Worm (Caenorhabditis elegans): ENCODE measurements around the gene unc-58.
A peak's percentile ranks its signal among the peaks of the same experiment; 100 is the strongest.

unc-58 gene

DNA sequence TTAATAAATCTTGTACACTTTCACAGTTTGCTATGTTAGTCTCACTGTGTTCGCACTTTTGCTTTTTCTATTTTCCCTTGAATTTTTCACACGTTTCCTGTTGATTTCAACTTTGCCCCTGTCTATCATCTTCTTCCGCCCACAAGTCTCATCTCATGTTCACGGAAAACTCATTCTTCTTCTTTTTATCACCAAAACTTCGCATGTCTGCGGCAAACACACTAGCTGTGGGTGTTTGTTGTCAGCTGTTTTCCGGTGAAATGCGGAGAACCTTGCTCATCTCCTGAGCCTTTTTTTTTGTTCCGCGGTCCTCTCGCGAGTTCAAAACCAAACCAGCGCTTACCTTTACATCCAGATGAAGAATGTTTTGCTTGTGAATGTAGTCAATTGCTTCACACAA is 64.5 kb downstream of the unc-58 start:
- TF ChIP-seq pha-4 (tag; optimal IDR thresholded peaks at IDR 0.05), result no peak
- no peak for TF ChIP-seq unc-120 (tag; optimal IDR thresholded peaks at IDR 0.05; ENCODE audit: poor library complexity, severe bottlenecking)
- TF ChIP-seq hlh-1 (tag; optimal IDR thresholded peaks at IDR 0.05), result peak; percentile 65

- no peak for TF ChIP-seq nhr-2 (tag; optimal IDR thresholded peaks at IDR 0.05)
- TF ChIP-seq flh-1 (GFP tag; optimal IDR thresholded peaks at IDR 0.05), result no peak
- no peak for TF ChIP-seq mep-1 (tag; optimal IDR thresholded peaks at IDR 0.05)
- no peak for TF ChIP-seq mab-5 (tag; optimal IDR thresholded peaks at IDR 0.05)
- no peak for TF ChIP-seq zip-8 (tag; optimal IDR thresholded peaks at IDR 0.05)
- no peak for TF ChIP-seq lsy-2 (tag; optimal IDR thresholded peaks at IDR 0.05)
- no peak for TF ChIP-seq ztf-11 (tag; optimal IDR thresholded peaks at IDR 0.05)
- no peak for TF ChIP-seq pha-4 (tag; optimal IDR thresholded peaks at IDR 0.05)
- no peak for TF ChIP-seq elt-1 (tag; optimal IDR thresholded peaks at IDR 0.05; ENCODE audit: borderline replicate concordance, insufficient read depth)
- TF ChIP-seq nhr-12 (tag; optimal IDR thresholded peaks at IDR 0.05), result no peak
- TF ChIP-seq ceh-83 (GFP tag; optimal IDR thresholded peaks at IDR 0.05), result no peak
- TF ChIP-seq nhr-237 (tag; optimal IDR thresholded peaks at IDR 0.05), result no peak
- no peak for TF ChIP-seq ham-2 (GFP tag; optimal IDR thresholded peaks at IDR 0.05)
- TF ChIP-seq M03D4.4 (tag; optimal IDR thresholded peaks at IDR 0.05), result no peak
- TF ChIP-seq ceh-39 (tag; optimal IDR thresholded peaks at IDR 0.05), result no peak
- no peak for TF ChIP-seq cnd-1 (tag; optimal IDR thresholded peaks at IDR 0.05)
- no peak for TF ChIP-seq lin-13 (tag; optimal IDR thresholded peaks at IDR 0.05)
- no peak for TF ChIP-seq unc-120 (tag; optimal IDR thresholded peaks at IDR 0.05; ENCODE audit: poor library complexity, severe bottlenecking)
- no peak for TF ChIP-seq blmp-1 (tag; optimal IDR thresholded peaks at IDR 0.05)
Measured at ce11 chrX:10060475-10061011, 72.4 kb downstream of the unc-58 start, which contains the start of gene ZC373.3. Gene ZC373.3, plus strand, starts transcription at chrX:10060525.

DNA sequence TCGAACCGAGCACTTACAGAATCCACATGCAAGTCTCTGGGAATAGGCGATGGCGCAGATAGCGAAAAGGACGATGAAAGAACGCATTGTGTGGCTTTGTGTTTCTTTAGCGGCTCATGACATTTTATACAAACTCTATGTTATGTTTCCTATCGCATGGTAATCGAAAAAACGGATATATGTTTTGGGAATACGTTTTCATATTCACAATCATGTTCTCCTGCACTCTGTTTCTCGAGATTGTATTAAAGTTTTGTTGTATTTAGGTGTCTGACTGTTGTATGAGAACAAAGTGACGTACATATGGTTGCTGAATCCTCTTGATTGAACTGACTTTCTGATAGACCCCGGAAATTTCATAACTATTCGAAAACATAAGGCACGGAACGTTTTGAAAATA is 74.7 kb downstream of the unc-58 start, which contains the start of gene ZC373.2:
Gene ZC373.2 (minus strand): TSS at position 101 of the 400 bp plus-strand sequence.
- TF ChIP-seq snpc-4 (tag; optimal IDR thresholded peaks at IDR 0.05) (no peak), lin-13 (tag; optimal IDR thresholded peaks at IDR 0.05) (no peak), drap-1 (GFP tag; optimal IDR thresholded peaks at IDR 0.05) (no peak), sptf-1 (tag; optimal IDR thresholded peaks at IDR 0.05) (no peak), mls-2 (tag; optimal IDR thresholded peaks at IDR 0.05) (no peak), ceh-39 (tag; optimal IDR thresholded peaks at IDR 0.05) (no peak), elt-1 (tag; optimal IDR thresholded peaks at IDR 0.05; ENCODE audit: borderline replicate concordance, insufficient read depth) (no peak), bed-3 (GFP tag; optimal IDR thresholded peaks at IDR 0.05) (no peak), nhr-12 (tag; optimal IDR thresholded peaks at IDR 0.05) (no peak), nhr-28 (tag; optimal IDR thresholded peaks at IDR 0.05) (no peak), hlh-1 (tag; optimal IDR thresholded peaks at IDR 0.05) (no peak), ztf-11 (tag; optimal IDR thresholded peaks at IDR 0.05) (no peak)

Measured in whole organism, mixed stage, embryonic.